Fruit fly (Drosophila melanogaster): ENCODE results near the gene CG12301.

CG12301 gene

DNA sequence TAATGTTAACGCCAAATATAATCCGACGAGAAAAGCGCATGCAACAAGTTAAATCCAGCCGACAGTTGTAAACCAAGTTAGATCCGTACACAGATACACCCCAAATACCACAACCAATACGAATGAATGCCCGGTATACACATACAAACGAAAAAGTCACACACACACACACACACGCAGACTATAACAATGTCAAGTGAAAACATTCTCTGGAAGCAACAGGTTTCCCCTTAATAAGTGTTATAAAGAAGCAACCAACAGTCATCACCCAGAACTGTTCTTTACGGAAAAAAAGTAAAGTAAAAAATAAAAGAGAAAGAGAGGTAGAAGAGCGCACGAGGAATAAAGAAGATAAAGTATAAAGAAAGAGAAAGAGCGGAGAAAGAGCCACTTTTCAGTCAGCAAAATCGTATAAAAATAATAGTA is 44.8 kb upstream of the CG12301 start (continued):
- TF ChIP-seq CG10631 (GFP tag; optimal IDR thresholded peaks at IDR 0.05) (no peak), fd59A (GFP tag; optimal IDR thresholded peaks at IDR 0.05) (no peak), Gug (GFP tag; IDR thresholded peaks at IDR 0.05) (no peak), CG6163 (GFP tag; IDR thresholded peaks at IDR 0.05) (peak; percentile 7; the same call in 1 of the 3 replicates), Sox14 (GFP tag; optimal IDR thresholded peaks at IDR 0.05) (no peak)

- TF ChIP-seq svp (GFP tag) (peak; percentile 71), lz (GFP tag; optimal IDR thresholded peaks at IDR 0.05) (no peak), CG15336 (GFP tag; IDR thresholded peaks at IDR 0.05) (no peak), fkh (GFP tag; optimal IDR thresholded peaks at IDR 0.05) (no peak), Eip93F (GFP tag; optimal IDR thresholded peaks at IDR 0.05) (no peak)
These were observed 44.0 kb upstream of the CG12301 start for dm6 chr3L:15536550-15536949.

dm6 chr3L:15537916-15538581 is 42.6 kb upstream of the CG12301 start:
- TF ChIP-seq Eip78C (GFP tag) (peak; percentile 93), Eip93F (GFP tag; optimal IDR thresholded peaks at IDR 0.05) (no peak), pdm3 (GFP tag; optimal IDR thresholded peaks at IDR 0.05) (peak; percentile 68), CG6808 (GFP tag; optimal IDR thresholded peaks at IDR 0.05) (peak; percentile 64), fkh (GFP tag; optimal IDR thresholded peaks at IDR 0.05) (no peak), CG34406 (GFP tag; optimal IDR thresholded peaks at IDR 0.05) (peak; percentile 48), CG3032 (tag; optimal IDR thresholded peaks at IDR 0.05) (peak; percentile 56), CG1621 (tag; optimal IDR thresholded peaks at IDR 0.05) (no peak), Hr39 (GFP tag; optimal IDR thresholded peaks at IDR 0.05) (peak; percentile 47), CG10631 (GFP tag; optimal IDR thresholded peaks at IDR 0.05) (peak; percentile 70), salr (GFP tag; optimal IDR thresholded peaks at IDR 0.05) (peak in 1 of 2 experiments; percentile 84), Eip75B (GFP tag; optimal IDR thresholded peaks at IDR 0.05) (peak; percentile 63), fd85E (GFP tag; optimal IDR thresholded peaks at IDR 0.05) (no peak), svp (GFP tag) (peak; percentile 88), CG11294 (GFP tag; IDR thresholded peaks at IDR 0.05) (peak; percentile 42; the same call in 1 of the 2 replicates), achi (GFP tag; optimal IDR thresholded peaks at IDR 0.05) (peak; percentile 76), eg (GFP tag; IDR thresholded peaks at IDR 0.05) (peak; percentile 62; the same call in 1 of the 3 replicates), CG7368 (GFP tag; optimal IDR thresholded peaks at IDR 0.05) (no peak), dac (GFP tag; optimal IDR thresholded peaks at IDR 0.05) (peak; percentile 41), CG6276 (GFP tag; optimal IDR thresholded peaks at IDR 0.05) (peak; percentile 79), cyc (GFP tag; optimal IDR thresholded peaks at IDR 0.05) (peak; percentile 20), Blimp-1 (GFP tag; optimal IDR thresholded peaks at IDR 0.05) (no peak), Sox14 (GFP tag; optimal IDR thresholded peaks at IDR 0.05) (peak; percentile 71), Sox15 (GFP tag; optimal IDR thresholded peaks at IDR 0.05) (peak; percentile 35), ss (GFP tag; optimal IDR thresholded peaks at IDR 0.05) (peak; percentile 36 to 67), net (GFP tag; optimal IDR thresholded peaks at IDR 0.05) (peak; percentile 71), Smox (GFP tag; optimal IDR thresholded peaks at IDR 0.05) (peak; percentile 55), CG6792 (GFP tag; optimal IDR thresholded peaks at IDR 0.05) (peak; percentile 27), CG8319 (GFP tag; optimal IDR thresholded peaks at IDR 0.05) (peak; percentile 21), dsx (GFP tag; optimal IDR thresholded peaks at IDR 0.05; ENCODE audit: poor library complexity, severe bottlenecking) (peak; percentile 51), CG9139 (GFP tag; optimal IDR thresholded peaks at IDR 0.05) (no peak), Sox102F (GFP tag; optimal IDR thresholded peaks at IDR 0.05) (peak; percentile 31), esn (GFP tag; optimal IDR thresholded peaks at IDR 0.05) (peak; percentile 46), CG3919 (GFP tag; optimal IDR thresholded peaks at IDR 0.05) (peak; percentile 45), Ets21C (GFP tag; optimal IDR thresholded peaks at IDR 0.05) (no peak), Met (GFP tag; optimal IDR thresholded peaks at IDR 0.05) (peak; percentile 56), CG31627 (GFP tag; optimal IDR thresholded peaks at IDR 0.05) (peak; percentile 37), CG15336 (GFP tag; IDR thresholded peaks at IDR 0.05) (peak; percentile 79), CG8119 (GFP tag; IDR thresholded peaks at IDR 0.05) (peak; percentile 58; the same call in 2 of the 3 replicates), topi (GFP tag; optimal IDR thresholded peaks at IDR 0.05) (peak; percentile 49), Lpt (GFP tag; optimal IDR thresholded peaks at IDR 0.05) (peak; percentile 66), vri (GFP tag; optimal IDR thresholded peaks at IDR 0.05) (no peak)

All from whole organism, prepupa.